Fruit fly (Drosophila melanogaster) whole organism, prepupa: Measurements from ENCODE around the gene Indy-2.
A peak's percentile ranks its signal among the peaks of the same experiment; 100 is the strongest.

Source experiments
- Blimp-1 ChIP-seq: fragments of 200-800 bp; sonication (Bioruptor generic); optimal IDR thresholded peaks from 3 replicates; lab custom pipeline; 2017; ENCODE audit warnings: missing biosample characterization, missing genetic modification characterization, mild to moderate bottlenecking, moderate library complexity, missing genetic modification reagents
- CG10631 ChIP-seq: fragments of 200-800 bp; sonication (Bioruptor generic); optimal IDR thresholded peaks from 2 replicates; lab custom pipeline; 2016; ENCODE audit warnings: missing biosample characterization, missing genetic modification characterization
- CG11294 ChIP-seq: fragments of 200-800 bp; sonication (Bioruptor generic); IDR thresholded peaks from 2 replicates; pipeline ENCODE4 v1.3.6; 2022; ENCODE audit warnings: missing biosample characterization, missing genetic modification characterization
- CG11902 ChIP-seq: fragments of 200-800 bp; sonication (Bioruptor generic); optimal IDR thresholded peaks from 3 replicates; lab custom pipeline; 2016; ENCODE audit warnings: missing biosample characterization, missing genetic modification characterization
- CG1621 ChIP-seq: fragments of 200-800 bp; sonication (Bioruptor generic); optimal IDR thresholded peaks from 3 replicates; lab custom pipeline; 2018; ENCODE audit warnings: missing biosample characterization, mild to moderate bottlenecking, missing genetic modification characterization
- CG16779 ChIP-seq: fragments of 200-800 bp; sonication (Bioruptor generic); optimal IDR thresholded peaks from 3 replicates; lab custom pipeline; 2017; ENCODE audit warnings: missing biosample characterization, mild to moderate bottlenecking, missing genetic modification characterization
- CG6163 ChIP-seq: fragments of 200-800 bp; sonication (Bioruptor generic); IDR thresholded peaks from 3 replicates; pipeline ENCODE4 v1.3.6; 2022; ENCODE audit warnings: missing biosample characterization, missing genetic modification characterization
- CG6276 ChIP-seq: fragments of 200-800 bp; sonication (Bioruptor generic); optimal IDR thresholded peaks from 2 replicates; lab custom pipeline; 2017; ENCODE audit warnings: missing biosample characterization, mild to moderate bottlenecking, missing genetic modification characterization
- CG6808 ChIP-seq: fragments of 200-800 bp; sonication (Bioruptor generic); optimal IDR thresholded peaks from 3 replicates; lab custom pipeline; 2017; ENCODE audit warnings: missing biosample characterization, missing genetic modification characterization, mild to moderate bottlenecking, moderate library complexity, missing genetic modification reagents
- CG7368 ChIP-seq: fragments of 200-800 bp; sonication (Bioruptor generic); optimal IDR thresholded peaks from 3 replicates; lab custom pipeline; 2016; ENCODE audit warnings: missing biosample characterization, missing genetic modification characterization
- CG8119 ChIP-seq: fragments of 200-800 bp; sonication (Bioruptor generic); IDR thresholded peaks from 3 replicates; pipeline ENCODE4 v1.3.6; 2022; ENCODE audit warnings: missing biosample characterization, missing genetic modification characterization
- CG9139 ChIP-seq: fragments of 200-800 bp; sonication (Bioruptor generic); optimal IDR thresholded peaks from 3 replicates; lab custom pipeline; 2017; ENCODE audit warnings: missing biosample characterization, mild to moderate bottlenecking, missing genetic modification characterization
- Eip93F ChIP-seq: fragments of 200-800 bp; sonication (Bioruptor generic); optimal IDR thresholded peaks from 2 replicates; lab custom pipeline; 2016; ENCODE audit warnings: missing biosample characterization, mild to moderate bottlenecking, missing genetic modification characterization
- Ets21C ChIP-seq: fragments of 200-800 bp; sonication (Bioruptor generic); optimal IDR thresholded peaks from 3 replicates; lab custom pipeline; 2016; ENCODE audit warnings: missing biosample characterization, missing genetic modification characterization
- Ets96B ChIP-seq: fragments of 200-800 bp; optimal IDR thresholded peaks from 2 replicates; lab custom pipeline; 2019; ENCODE audit warnings: missing biosample characterization, mild to moderate bottlenecking, missing genetic modification characterization, moderate library complexity
- Gug ChIP-seq: fragments of 200-800 bp; sonication (Bioruptor generic); IDR thresholded peaks from 2 replicates; pipeline ENCODE4 v1.3.6; 2022; ENCODE audit warnings: missing biosample characterization, missing genetic modification characterization
- Hr38 ChIP-seq: sonication (Bioruptor generic); optimal IDR thresholded peaks from 2 replicates; lab custom pipeline; 2016; ENCODE audit warnings: missing biosample characterization, missing genetic modification characterization
- Hr39 ChIP-seq: fragments of 200-800 bp; sonication (Bioruptor generic); optimal IDR thresholded peaks from 2 replicates; lab custom pipeline; 2016; ENCODE audit warnings: missing biosample characterization, missing genetic modification characterization
- Hr4 ChIP-seq: fragments of 200-800 bp; sonication (Bioruptor generic); optimal IDR thresholded peaks from 3 replicates; lab custom pipeline; 2016; ENCODE audit warnings: missing biosample characterization, missing genetic modification characterization
- OdsH ChIP-seq: fragments of 200-800 bp; sonication (Bioruptor generic); optimal IDR thresholded peaks from 3 replicates; lab custom pipeline; 2016; ENCODE audit warnings: missing biosample characterization, missing genetic modification characterization
- Smox ChIP-seq: fragments of 200-800 bp; sonication (Bioruptor generic); optimal IDR thresholded peaks from 3 replicates; lab custom pipeline; 2016; ENCODE audit warnings: missing biosample characterization, missing genetic modification characterization
- Sox102F ChIP-seq: fragments of 200-800 bp; sonication (Bioruptor generic); optimal IDR thresholded peaks from 2 replicates; lab custom pipeline; 2016; ENCODE audit warnings: missing biosample characterization, mild to moderate bottlenecking, missing genetic modification characterization
- Sox14 ChIP-seq: fragments of 200-800 bp; sonication (Bioruptor generic); optimal IDR thresholded peaks from 3 replicates; lab custom pipeline; 2016; ENCODE audit warnings: missing biosample characterization, missing genetic modification characterization
- Sox15 ChIP-seq: fragments of 200-800 bp; sonication (Bioruptor generic); optimal IDR thresholded peaks from 3 replicates; lab custom pipeline; 2016; ENCODE audit warnings: missing biosample characterization, missing genetic modification characterization
- acj6 ChIP-seq: fragments of 200-800 bp; sonication (Bioruptor generic); optimal IDR thresholded peaks from 3 replicates; lab custom pipeline; 2016; ENCODE audit warnings: missing biosample characterization, missing genetic modification characterization
- cyc ChIP-seq: fragments of 200-800 bp; sonication (Bioruptor generic); optimal IDR thresholded peaks from 3 replicates; lab custom pipeline; 2016; ENCODE audit warnings: missing biosample characterization, missing genetic modification characterization
- dsx ChIP-seq: fragments of 200-800 bp; optimal IDR thresholded peaks from 3 replicates; lab custom pipeline; 2019; ENCODE audit warnings: missing biosample characterization, mild to moderate bottlenecking, missing genetic modification characterization, moderate library complexity; ENCODE audit not compliant: poor library complexity, severe bottlenecking
- fd85E ChIP-seq: fragments of 200-800 bp; sonication (Bioruptor generic); optimal IDR thresholded peaks from 3 replicates; lab custom pipeline; 2016; ENCODE audit warnings: missing biosample characterization, missing genetic modification characterization
- fkh ChIP-seq: fragments of 200-800 bp; sonication (Bioruptor generic); optimal IDR thresholded peaks from 3 replicates; lab custom pipeline; 2017; ENCODE audit warnings: missing biosample characterization, mild to moderate bottlenecking, missing genetic modification characterization, moderate library complexity
- net ChIP-seq: fragments of 200-800 bp; sonication (Bioruptor generic); optimal IDR thresholded peaks from 3 replicates; lab custom pipeline; 2016; ENCODE audit warnings: missing biosample characterization, missing genetic modification characterization
- pdm3 ChIP-seq: fragments of 200-800 bp; sonication (Bioruptor generic); optimal IDR thresholded peaks from 3 replicates; lab custom pipeline; 2016; ENCODE audit warnings: missing biosample characterization, missing genetic modification characterization
- spab ChIP-seq: fragments of 200-800 bp; sonication (Bioruptor generic); optimal IDR thresholded peaks from 2 replicates; lab custom pipeline; 2017; ENCODE audit warnings: missing biosample characterization, mild to moderate bottlenecking, missing genetic modification characterization, missing genetic modification reagents
- ss ChIP-seq, 2 experiments: fragments of 200-800 bp; sonication (Bioruptor generic); optimal IDR thresholded peaks; 2 replicates in 1 of 2; 3 replicates in 1 of 2; lab custom pipeline; 2017 to 2018; ENCODE audit warnings: mild to moderate bottlenecking in 2 of 2, missing biosample characterization in 2 of 2, missing genetic modification characterization in 2 of 2, moderate library complexity in 1 of 2
- svp ChIP-seq: fragments of 200-800 bp; sonication (Bioruptor generic); peaks from one replicate; lab custom pipeline; 2016; ENCODE audit warnings: missing biosample characterization, missing genetic modification characterization
- vri ChIP-seq: fragments of 200-800 bp; sonication (Bioruptor generic); optimal IDR thresholded peaks from 3 replicates; lab custom pipeline; 2016; ENCODE audit warnings: missing biosample characterization, mild to moderate bottlenecking, missing genetic modification characterization

The Indy-2 gene

DNA sequence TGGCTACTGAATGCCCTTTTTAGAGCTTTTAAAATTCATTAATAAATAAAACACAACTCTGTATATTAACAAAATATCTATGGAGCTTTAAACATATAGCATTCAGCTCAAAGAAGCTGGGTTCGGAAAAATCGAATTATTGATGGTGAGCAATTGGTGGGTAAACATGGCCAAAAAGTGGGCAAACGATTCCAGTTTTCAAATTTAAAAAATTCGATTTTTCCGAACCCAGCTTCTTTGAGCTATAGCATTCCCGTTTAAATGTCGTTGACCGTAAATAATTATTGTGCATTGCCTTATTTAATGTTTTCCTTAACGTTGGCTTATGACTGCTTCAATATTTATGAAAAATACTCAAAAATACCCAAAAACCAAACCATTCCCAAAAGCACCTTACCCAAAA is 41.0 kb upstream of the Indy-2 start (continued):
- TF ChIP-seq Eip93F (GFP tag; lab: Kevin White, UChicago): no peak
- 0 out of 3 replicates have a peak, but pooled peaks have one; percentile 14 for TF ChIP-seq CG8119 (GFP tag; lab: Robert Waterston, UW)
- peak; percentile 57 for TF ChIP-seq pdm3 (GFP tag; lab: Kevin White, UChicago)
- peak; percentile 38 for TF ChIP-seq Ets21C (GFP tag; lab: Kevin White, UChicago)
- peak; percentile 10 for TF ChIP-seq OdsH (GFP tag; lab: Kevin White, UChicago)
- TF ChIP-seq CG6163 (GFP tag; lab: Robert Waterston, UW): no peak
- TF ChIP-seq Hr38: no peak
- TF ChIP-seq dsx: no peak
- peak in 1 of 2 experiments; percentile 49 for TF ChIP-seq ss (GFP tag; optimal IDR thresholded peaks at IDR 0.05; lab: Kevin White, UChicago)
- no peak for TF ChIP-seq fkh (GFP tag; lab: Kevin White, UChicago)
- TF ChIP-seq acj6 (GFP tag; lab: Kevin White, UChicago): peak; percentile 41
- TF ChIP-seq Sox102F (GFP tag; lab: Kevin White, UChicago): peak; percentile 35
- peak; percentile 24 for TF ChIP-seq CG11902
- TF ChIP-seq Hr4 (GFP tag; lab: Kevin White, UChicago): peak; percentile 49
- TF ChIP-seq vri (GFP tag; lab: Kevin White, UChicago): no peak
- peak; percentile 45 for TF ChIP-seq Hr39

dm6 chr3R:20004697-20005096 is 37.9 kb upstream of the Indy-2 start:
- no peak for TF ChIP-seq CG6163 (GFP tag; lab: Robert Waterston, UW)

- TF ChIP-seq pdm3 (GFP tag; lab: Kevin White, UChicago) (no peak), fd85E (GFP tag; lab: Kevin White, UChicago) (no peak), CG7368 (no peak), CG9139 (GFP tag; lab: Kevin White, UChicago) (no peak)
Observed at dm6 chr3R:20006617-20007016, 35.9 kb upstream of the Indy-2 start.

DNA sequence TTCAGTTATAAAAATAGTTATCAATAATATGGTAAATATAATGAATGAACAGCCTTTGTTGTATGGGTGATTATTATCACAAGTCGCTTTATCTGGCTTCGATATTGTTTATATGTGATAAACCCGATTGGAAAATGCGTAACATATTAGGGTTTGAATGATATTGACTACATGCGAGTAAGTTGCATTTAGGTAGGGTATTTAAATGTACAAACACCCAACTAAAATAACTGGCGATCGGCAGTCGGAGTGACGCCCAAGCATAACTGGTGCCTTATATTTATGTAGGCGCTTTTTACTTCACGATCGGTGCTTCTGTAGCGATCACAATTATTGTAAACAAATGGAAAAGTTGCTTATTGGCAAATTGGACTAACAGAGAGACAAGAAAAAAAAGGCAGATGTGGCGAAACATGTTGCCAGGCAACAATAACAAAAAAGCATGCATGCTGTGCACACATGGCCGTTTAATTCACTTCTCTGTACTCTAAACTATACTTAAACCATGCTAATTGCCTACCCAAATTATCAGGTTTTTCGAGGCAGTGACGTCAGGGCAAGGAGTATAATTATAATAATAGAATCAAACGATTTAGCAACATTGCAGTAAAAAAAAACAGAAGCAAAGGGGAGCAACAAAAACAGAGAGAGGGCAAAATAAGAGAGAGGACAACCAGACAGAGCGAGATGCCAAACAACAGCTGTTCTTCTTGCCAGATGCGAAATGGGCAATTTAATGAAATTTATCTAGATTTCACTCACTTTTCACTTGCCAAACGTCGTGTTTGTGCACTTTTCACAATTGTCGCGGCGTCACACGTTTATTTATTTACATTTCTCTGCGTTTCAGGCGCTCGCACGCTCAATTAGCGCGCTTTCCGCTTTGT is 34.9 kb upstream of the Indy-2 start:
- TF ChIP-seq CG6276 (GFP tag; lab: Kevin White, UChicago) (peak; percentile 39), OdsH (GFP tag; lab: Kevin White, UChicago) (no peak), svp (peak; percentile 18), ss (GFP tag; optimal IDR thresholded peaks at IDR 0.05; lab: Kevin White, UChicago) (peak; percentile 3 to 52), Gug (GFP tag; lab: Robert Waterston, UW) (no peak), Smox (no peak), CG9139 (GFP tag; lab: Kevin White, UChicago) (peak; percentile 16), CG11294 (GFP tag; lab: Robert Waterston, UW) (no peak), CG16779 (tag; lab: Kevin White, UChicago) (peak; percentile 39), fd85E (GFP tag; lab: Kevin White, UChicago) (no peak), spab (no peak), dsx (no peak), CG6808 (GFP tag; lab: Kevin White, UChicago) (peak; percentile 42), CG10631 (GFP tag; lab: Kevin White, UChicago) (no peak), net (GFP tag; lab: Kevin White, UChicago) (peak; percentile 12), Sox14 (GFP tag; lab: Kevin White, UChicago) (peak; percentile 5), Blimp-1 (GFP tag; lab: Kevin White, UChicago) (no peak), CG1621 (no peak), Sox15 (GFP tag; lab: Kevin White, UChicago) (no peak), Ets96B (tag; lab: Kevin White, UChicago) (peak; percentile 22), cyc (GFP tag; lab: Kevin White, UChicago) (no peak), acj6 (GFP tag; lab: Kevin White, UChicago) (no peak)
- TF ChIP-seq, all 60 proteins: peak for 9
